Fruit fly (Drosophila melanogaster) S2 (cell line): ENCODE results near the gene CG42813.

Experiments
- CG8478 ChIP-seq: fragments of >200 bp; optimal IDR thresholded peaks from 2 replicates; lab custom pipeline; 2018
- CTCF ChIP-seq, 2 experiments: fragments of >200 bp; optimal IDR thresholded peaks; 2 replicates each; lab custom pipeline; 2018

dm6 chr3R:27181074-27181473 is 47.3 kb downstream of the CG42813 start:
- TF ChIP-seq CTCF (optimal IDR thresholded peaks at IDR 0.05; lab: Kevin White, UChicago) (no peak), CG8478 (no peak)
